Fruit fly (Drosophila melanogaster): Measurements from ENCODE around the gene Tmem43.

DNA sequence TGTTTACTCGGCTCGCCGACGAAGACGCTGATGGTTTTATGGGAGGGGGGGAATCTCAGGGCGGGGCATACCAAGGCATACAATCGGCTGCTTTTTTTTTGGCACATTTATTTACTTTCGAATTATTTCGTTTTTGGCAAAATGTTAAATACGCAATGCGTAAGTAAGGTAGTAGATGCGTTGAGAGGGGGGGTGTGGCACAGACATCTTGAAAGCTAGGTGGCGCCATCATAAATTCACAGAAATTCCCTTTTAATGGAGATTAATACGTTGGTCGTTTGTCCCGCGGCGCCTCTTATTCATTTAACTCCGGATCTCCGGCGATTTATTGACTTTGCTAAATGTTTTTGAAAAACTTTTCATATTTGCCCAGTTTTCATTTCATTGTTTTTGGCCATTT is 26.6 kb upstream of the Tmem43 start:
- TF ChIP-seq psq (optimal IDR thresholded peaks at IDR 0.05): no peak
- no peak for TF ChIP-seq h (optimal IDR thresholded peaks at IDR 0.05)
- no peak for TF ChIP-seq Sin3A (optimal IDR thresholded peaks at IDR 0.05)
- TF ChIP-seq ttk (optimal IDR thresholded peaks at IDR 0.05): no peak
